Fruit fly (Drosophila melanogaster): ENCODE data around the gene ranshi.

DNA sequence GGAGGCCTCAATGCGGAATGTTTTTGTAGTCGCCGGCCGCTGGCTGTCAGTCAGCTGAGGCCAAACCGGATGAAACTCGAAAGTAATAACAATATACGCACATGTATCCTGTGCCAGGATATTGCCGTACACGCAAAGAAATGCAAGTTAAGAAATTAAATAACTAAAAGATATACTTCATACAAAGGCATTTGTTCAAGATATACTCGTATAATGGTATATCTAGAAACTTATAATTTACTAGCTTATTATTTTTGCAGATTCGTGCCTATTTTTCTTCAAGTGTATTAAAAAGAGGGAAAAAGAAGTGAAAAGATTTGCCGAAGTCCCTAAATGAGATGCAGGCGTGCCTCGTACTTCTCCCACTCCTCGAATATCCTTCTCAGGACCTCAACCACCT is 46.2 kb downstream of the ranshi start:
- no peak for TF ChIP-seq CG8478 (optimal IDR thresholded peaks at IDR 0.05)
- no peak for TF ChIP-seq psq (optimal IDR thresholded peaks at IDR 0.05)
- no peak for TF ChIP-seq pan (optimal IDR thresholded peaks at IDR 0.05)

Data from whole organism.